Fruit fly (Drosophila melanogaster): Measurements from ENCODE around the gene Mco1.

The Mco1 gene

dm6 chr2L:9445753-9446152, 29.4 kb downstream of the Mco1 start:
- TF ChIP-seq Myc (optimal IDR thresholded peaks at IDR 0.05) (no peak), insv (optimal IDR thresholded peaks at IDR 0.05) (no peak)

dm6 chr2L:9446398-9446945, 30.1 kb downstream of the Mco1 start:
- TF ChIP-seq Sin3A (optimal IDR thresholded peaks at IDR 0.05) = no peak
- no peak for TF ChIP-seq ttk (optimal IDR thresholded peaks at IDR 0.05)
- no peak for TF ChIP-seq Myc (optimal IDR thresholded peaks at IDR 0.05)
- TF ChIP-seq psq (optimal IDR thresholded peaks at IDR 0.05) = no peak
- no peak for TF ChIP-seq h (optimal IDR thresholded peaks at IDR 0.05)

dm6 chr2L:9447816-9448215, 31.4 kb downstream of the Mco1 start:
- no peak for TF ChIP-seq Myc (optimal IDR thresholded peaks at IDR 0.05)
- TF ChIP-seq psq (optimal IDR thresholded peaks at IDR 0.05) = no peak
- no peak for TF ChIP-seq insv (optimal IDR thresholded peaks at IDR 0.05)
- no peak for TF ChIP-seq h (optimal IDR thresholded peaks at IDR 0.05)

- no peak for TF ChIP-seq h (optimal IDR thresholded peaks at IDR 0.05)
- no peak for TF ChIP-seq Myc (optimal IDR thresholded peaks at IDR 0.05)
- no peak for TF ChIP-seq ttk (optimal IDR thresholded peaks at IDR 0.05)
- TF ChIP-seq psq (optimal IDR thresholded peaks at IDR 0.05) = no peak
- TF ChIP-seq Sin3A (optimal IDR thresholded peaks at IDR 0.05) = no peak
- TF ChIP-seq insv (optimal IDR thresholded peaks at IDR 0.05) = no peak
These were observed 32.2 kb downstream of the Mco1 start for dm6 chr2L:9448322-9449256.

DNA sequence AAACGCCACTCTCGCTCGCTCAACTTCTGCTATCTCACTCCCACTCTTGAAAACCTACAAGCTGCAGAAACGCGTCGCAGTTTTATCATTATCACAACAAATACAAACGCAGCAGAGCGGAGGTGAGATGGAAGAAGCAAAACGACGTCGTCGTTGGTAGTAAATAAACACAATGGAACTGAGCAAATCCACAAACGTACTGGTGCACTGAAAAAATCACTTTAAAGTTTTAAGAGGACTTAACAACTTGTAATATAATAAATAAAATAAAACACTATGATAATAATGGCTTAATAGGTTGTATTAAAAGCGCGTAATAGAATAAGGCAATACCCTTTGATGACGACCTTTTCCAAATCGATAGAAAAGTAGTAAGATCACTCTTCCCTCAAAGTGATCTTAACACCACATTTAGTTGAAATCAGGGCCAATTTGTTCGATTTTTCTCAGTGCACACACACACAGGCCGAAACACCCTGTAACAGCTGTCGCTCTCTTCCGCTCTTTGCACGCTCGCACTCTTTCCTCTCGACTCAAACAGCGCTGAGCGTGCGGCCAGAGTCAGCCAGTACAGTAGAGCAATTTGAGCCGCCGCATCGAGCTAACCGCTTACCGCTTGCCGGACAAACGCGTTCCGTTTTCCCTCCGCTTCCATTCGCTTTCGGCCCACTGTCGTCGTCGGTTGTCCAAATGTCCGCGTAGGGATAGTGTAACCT, 33.0 kb downstream of the Mco1 start:
- TF ChIP-seq Sin3A (optimal IDR thresholded peaks at IDR 0.05) = no peak
- TF ChIP-seq Myc (optimal IDR thresholded peaks at IDR 0.05) = no peak
- TF ChIP-seq psq (optimal IDR thresholded peaks at IDR 0.05) = no peak
- no peak for TF ChIP-seq ttk (optimal IDR thresholded peaks at IDR 0.05)
- no peak for TF ChIP-seq h (optimal IDR thresholded peaks at IDR 0.05)
- TF ChIP-seq insv (optimal IDR thresholded peaks at IDR 0.05) = no peak

DNA sequence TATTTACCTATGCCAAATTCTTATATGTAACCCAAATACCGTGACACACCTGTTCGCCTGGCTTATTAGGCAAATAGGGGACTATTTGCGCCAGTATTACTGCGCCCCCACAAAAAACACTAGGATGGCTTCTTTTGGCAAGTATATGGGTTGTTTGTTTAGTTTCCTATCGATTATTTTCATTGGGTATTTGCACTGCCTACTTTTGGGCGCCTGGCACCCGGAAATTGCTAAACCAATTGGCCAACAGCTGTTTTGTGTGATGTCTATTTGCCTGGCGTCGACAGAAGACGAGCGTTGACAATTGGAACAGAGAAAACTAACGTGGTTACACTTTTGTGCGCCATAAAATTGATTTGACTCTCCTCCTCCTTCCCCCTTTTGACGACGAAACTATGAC, 36.6 kb downstream of the Mco1 start:
- TF ChIP-seq h (optimal IDR thresholded peaks at IDR 0.05) = no peak
- TF ChIP-seq psq (optimal IDR thresholded peaks at IDR 0.05) = no peak
- no peak for TF ChIP-seq insv (optimal IDR thresholded peaks at IDR 0.05)
- no peak for TF ChIP-seq Sin3A (optimal IDR thresholded peaks at IDR 0.05)
- TF ChIP-seq ttk (optimal IDR thresholded peaks at IDR 0.05) = no peak
- TF ChIP-seq Myc (optimal IDR thresholded peaks at IDR 0.05) = no peak

DNA sequence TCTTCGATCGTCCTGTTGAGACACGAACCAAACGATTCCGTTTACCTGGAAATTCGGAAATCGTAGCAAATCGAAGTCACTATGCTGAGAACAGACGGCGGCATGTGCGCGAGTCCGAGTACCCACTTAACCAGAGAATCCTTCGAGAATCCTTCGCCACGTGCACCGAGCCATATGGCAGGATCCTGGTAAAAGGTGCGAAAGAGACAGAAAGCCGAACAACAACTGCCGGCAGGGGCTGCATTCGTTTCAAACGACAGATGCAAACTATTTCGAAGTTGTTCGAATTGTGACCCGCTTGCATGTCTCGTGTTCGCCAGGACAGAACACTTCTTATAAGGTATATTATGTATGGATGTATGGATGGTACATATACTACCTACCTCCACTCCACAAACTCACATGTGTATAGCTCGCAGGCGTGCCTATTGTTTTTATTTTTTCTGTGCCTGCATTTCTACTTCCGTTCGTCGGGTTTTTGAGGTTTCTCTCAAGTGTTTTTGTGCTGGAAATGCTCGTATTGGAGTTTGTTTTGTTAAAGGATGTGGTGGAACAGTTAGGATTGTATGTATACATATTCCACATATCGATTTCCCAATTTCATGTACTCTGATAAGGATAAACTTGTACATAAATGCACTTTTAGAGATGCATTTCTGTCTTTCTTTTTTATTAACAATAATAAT, 38.1 kb downstream of the Mco1 start:
- TF ChIP-seq Sin3A (optimal IDR thresholded peaks at IDR 0.05) = no peak
- no peak for TF ChIP-seq ttk (optimal IDR thresholded peaks at IDR 0.05)
- no peak for TF ChIP-seq insv (optimal IDR thresholded peaks at IDR 0.05)
- no peak for TF ChIP-seq psq (optimal IDR thresholded peaks at IDR 0.05)
- no peak for TF ChIP-seq Myc (optimal IDR thresholded peaks at IDR 0.05)
- no peak for TF ChIP-seq h (optimal IDR thresholded peaks at IDR 0.05)

DNA sequence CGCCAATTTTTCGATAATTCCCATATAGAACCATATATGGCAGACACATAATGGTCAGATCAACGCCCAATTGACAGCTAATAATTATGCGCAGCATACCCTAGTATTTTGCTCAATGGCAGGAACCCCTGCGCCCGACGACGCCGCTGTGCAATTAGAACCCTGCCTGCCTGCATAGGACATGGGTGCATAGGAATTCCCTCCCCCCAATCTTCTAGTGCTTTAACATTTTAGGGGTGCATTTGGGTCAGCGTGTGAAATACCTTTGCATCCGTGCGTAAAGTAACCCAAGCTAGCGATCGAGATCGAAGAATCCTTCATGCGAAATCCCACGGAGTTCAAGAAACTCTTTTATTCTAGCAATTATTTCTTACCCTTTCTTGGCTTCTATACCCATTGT, 38.8 kb downstream of the Mco1 start:
- TF ChIP-seq ttk (optimal IDR thresholded peaks at IDR 0.05) = no peak
- no peak for TF ChIP-seq psq (optimal IDR thresholded peaks at IDR 0.05)
- no peak for TF ChIP-seq insv (optimal IDR thresholded peaks at IDR 0.05)
- no peak for TF ChIP-seq Sin3A (optimal IDR thresholded peaks at IDR 0.05)
- no peak for TF ChIP-seq Myc (optimal IDR thresholded peaks at IDR 0.05)
- TF ChIP-seq h (optimal IDR thresholded peaks at IDR 0.05) = no peak

- no peak for TF ChIP-seq h (optimal IDR thresholded peaks at IDR 0.05)
- no peak for TF ChIP-seq insv (optimal IDR thresholded peaks at IDR 0.05)
- no peak for TF ChIP-seq Sin3A (optimal IDR thresholded peaks at IDR 0.05)
- no peak for TF ChIP-seq ttk (optimal IDR thresholded peaks at IDR 0.05)
- TF ChIP-seq psq (optimal IDR thresholded peaks at IDR 0.05) = no peak
- TF ChIP-seq Myc (optimal IDR thresholded peaks at IDR 0.05) = no peak
These were observed 41.1 kb downstream of the Mco1 start for dm6 chr2L:9457456-9457855.

- no peak for TF ChIP-seq ttk (optimal IDR thresholded peaks at IDR 0.05)
- no peak for TF ChIP-seq h (optimal IDR thresholded peaks at IDR 0.05)
- no peak for TF ChIP-seq Sin3A (optimal IDR thresholded peaks at IDR 0.05)
- no peak for TF ChIP-seq Myc (optimal IDR thresholded peaks at IDR 0.05)
- TF ChIP-seq insv (optimal IDR thresholded peaks at IDR 0.05) = no peak
- no peak for TF ChIP-seq psq (optimal IDR thresholded peaks at IDR 0.05)
These were observed 41.5 kb downstream of the Mco1 start for dm6 chr2L:9457865-9458264.

DNA sequence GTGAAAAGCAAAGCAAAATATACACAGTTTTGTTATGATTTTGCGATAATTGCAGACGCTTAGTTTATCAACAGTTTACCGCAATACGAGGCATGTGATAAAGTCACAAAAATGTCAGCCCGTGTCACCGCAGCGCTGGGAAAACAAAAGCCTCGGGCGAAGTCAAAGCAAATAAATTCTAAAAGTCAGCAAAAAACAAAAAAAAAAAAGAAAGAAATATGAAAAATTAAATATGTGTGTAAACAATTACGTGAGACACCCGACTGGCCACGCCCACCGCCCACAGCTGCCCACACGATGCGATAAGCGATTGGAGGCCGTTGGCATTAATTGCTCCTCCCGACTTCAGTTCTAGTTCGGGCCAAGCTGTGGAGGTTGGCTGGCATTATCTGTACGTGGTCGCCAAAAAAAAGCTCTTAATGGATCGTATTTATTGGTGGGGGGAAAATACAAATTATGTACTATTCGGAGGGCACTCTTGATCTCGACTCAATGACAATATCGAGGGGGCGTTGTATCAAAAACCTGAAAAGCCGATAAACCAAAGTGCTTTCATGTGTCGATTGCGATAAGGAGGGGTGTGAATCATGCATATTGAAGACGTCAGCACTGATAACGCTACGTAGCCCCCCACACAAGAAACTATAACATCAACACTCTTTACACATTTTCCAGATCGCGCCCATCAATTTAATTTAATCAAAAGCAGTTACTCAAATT, 43.1 kb downstream of the Mco1 start:
- TF ChIP-seq ttk (optimal IDR thresholded peaks at IDR 0.05) (no peak), h (optimal IDR thresholded peaks at IDR 0.05) (no peak), insv (optimal IDR thresholded peaks at IDR 0.05) (no peak), psq (optimal IDR thresholded peaks at IDR 0.05) (no peak)
